Worm (Caenorhabditis elegans) whole organism, L3 larva: ENCODE results near the gene W09G12.8.

Source experiments
- egl-5 ChIP-seq: fragments of 150-350 bp; optimal IDR thresholded peaks from 2 replicates; lab custom pipeline; 2017; ENCODE audit warnings: missing biosample characterization, missing genetic modification reagents, missing genetic modification characterization, inconsistent platforms
- elt-1 ChIP-seq: fragments of 150-350 bp; optimal IDR thresholded peaks from 2 replicates; lab custom pipeline; 2014; ENCODE audit warnings: missing biosample characterization, missing genetic modification characterization
- elt-2 ChIP-seq: sonication (generic microtip); optimal IDR thresholded peaks from 2 replicates; lab custom pipeline; 2016; ENCODE audit warnings: missing genetic modification reagents, mild to moderate bottlenecking, missing genetic modification characterization, missing compliant biosample characterization
- elt-3 ChIP-seq, 3 experiments: fragments of 150-350 bp in 1 of 3; sonication (generic microtip) in 2 of 3; optimal IDR thresholded peaks; 2 replicates in 2 of 3; 4 replicates in 1 of 3; lab custom pipeline; 2014 to 2017; ENCODE audit warnings: missing biosample characterization in 3 of 3, missing genetic modification characterization in 3 of 3
- fos-1 ChIP-seq: fragments of 150-350 bp; optimal IDR thresholded peaks from 2 replicates; lab custom pipeline; 2014; ENCODE audit warnings: missing biosample characterization, missing genetic modification characterization
- lin-15B ChIP-seq: fragments of 150-350 bp; optimal IDR thresholded peaks from 2 replicates; lab custom pipeline; 2014; ENCODE audit warnings: missing biosample characterization, missing genetic modification characterization
- mdl-1 ChIP-seq: fragments of 150-350 bp; optimal IDR thresholded peaks from 2 replicates; lab custom pipeline; 2014; ENCODE audit warnings: missing biosample characterization, missing genetic modification characterization
- nhr-76 ChIP-seq: fragments of 150-350 bp; sonication (generic microtip); optimal IDR thresholded peaks from 5 replicates; lab custom pipeline; 2014; ENCODE audit warnings: missing biosample characterization, missing genetic modification characterization
- pha-4 ChIP-seq: fragments of 150-350 bp; optimal IDR thresholded peaks from 2 replicates; lab custom pipeline; 2014; ENCODE audit warnings: missing biosample characterization, missing genetic modification reagents, missing genetic modification characterization
- pqm-1 ChIP-seq: fragments of 150-350 bp; optimal IDR thresholded peaks from 2 replicates; lab custom pipeline; 2017; ENCODE audit warnings: missing biosample characterization, missing genetic modification characterization, inconsistent platforms
- tbx-2 ChIP-seq: sonication (generic microtip); optimal IDR thresholded peaks from 2 replicates; lab custom pipeline; 2016; ENCODE audit warnings: mild to moderate bottlenecking, missing genetic modification characterization, missing compliant biosample characterization
- unc-39 ChIP-seq: sonication (generic microtip); optimal IDR thresholded peaks from 4 replicates; lab custom pipeline; 2017; ENCODE audit warnings: missing biosample characterization, missing genetic modification characterization

DNA sequence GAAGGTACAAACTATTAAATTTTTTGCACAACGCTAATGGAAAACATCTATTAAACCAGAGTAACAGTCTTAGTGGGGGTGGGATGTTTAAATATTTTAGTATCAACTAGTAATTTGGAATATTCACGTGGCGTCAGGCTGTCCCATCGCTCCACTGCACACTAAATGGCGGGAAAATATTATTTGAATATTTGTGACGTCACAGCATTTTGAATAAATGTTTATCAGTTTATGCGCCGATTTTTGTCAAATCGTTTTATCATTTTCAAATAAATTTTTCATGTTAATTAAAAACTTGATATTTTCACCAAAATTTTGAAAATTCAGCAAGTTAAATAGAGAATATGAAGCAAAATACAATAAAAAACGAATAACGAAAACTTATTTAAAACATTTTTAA is 17.3 kb downstream of the W09G12.8 start, which contains the start of gene F38A1.15:
- TF ChIP-seq lin-15B (no peak), mdl-1 (no peak), elt-2 (tag; lab: Kevin White, UChicago) (no peak), elt-3 (tag; optimal IDR thresholded peaks at IDR 0.05; lab: Kevin White, UChicago) (no peak), pqm-1 (no peak), tbx-2 (tag; lab: Kevin White, UChicago) (no peak), fos-1 (no peak), elt-1 (no peak), egl-5 (tag; lab: Kevin White, UChicago) (no peak), pha-4 (tag; lab: Kevin White, UChicago) (no peak), nhr-76 (tag; lab: Kevin White, UChicago) (no peak), unc-39 (tag; lab: Kevin White, UChicago) (no peak)
